Worm (Caenorhabditis elegans) whole organism, late embryonic: ENCODE results near the gene D1025.1.
A peak's percentile ranks its signal among the peaks of the same experiment; 100 is the strongest.

Source experiments
- ama-1 ChIP-seq: fragments of 150-350 bp; optimal IDR thresholded peaks from 2 replicates; lab custom pipeline; 2014
- ceh-14 ChIP-seq: sonication (generic microtip); optimal IDR thresholded peaks from 2 replicates; lab custom pipeline; 2016; ENCODE audit warnings: missing genotype, missing genetic modification characterization, missing compliant biosample characterization
- ceh-22 ChIP-seq: sonication (generic microtip); optimal IDR thresholded peaks from 2 replicates; lab custom pipeline; 2017; ENCODE audit warnings: missing biosample characterization, missing genetic modification characterization
- ceh-24 ChIP-seq: sonication (generic microtip); optimal IDR thresholded peaks from 2 replicates; lab custom pipeline; 2016; ENCODE audit warnings: mild to moderate bottlenecking, missing genetic modification characterization, missing compliant biosample characterization
- ceh-30 ChIP-seq: fragments of 150-350 bp; optimal IDR thresholded peaks from 2 replicates; lab custom pipeline; 2014; ENCODE audit warnings: missing biosample characterization, missing genetic modification characterization
- elt-4 ChIP-seq: sonication (generic microtip); optimal IDR thresholded peaks from 2 replicates; lab custom pipeline; 2016; ENCODE audit warnings: missing genetic modification characterization, missing compliant biosample characterization
- pax-1 ChIP-seq: fragments of 150-350 bp; optimal IDR thresholded peaks from 2 replicates; lab custom pipeline; 2014; ENCODE audit warnings: missing biosample characterization, missing genetic modification characterization
- pha-4 ChIP-seq: fragments of 150-350 bp; optimal IDR thresholded peaks from 2 replicates; lab custom pipeline; 2018; ENCODE audit warnings: missing biosample characterization, missing genetic modification reagents, missing genetic modification characterization
- sox-4 ChIP-seq: sonication (generic microtip); optimal IDR thresholded peaks from 2 replicates; lab custom pipeline; 2017; ENCODE audit warnings: mild to moderate bottlenecking, missing genetic modification characterization, inconsistent platforms, missing compliant biosample characterization
- unc-3 ChIP-seq, 2 experiments: fragments of 200-800 bp in 1 of 2; sonication (Bioruptor generic) in 1 of 2; sonication (generic microtip) in 1 of 2; conservative IDR thresholded peaks in 1 of 2; optimal IDR thresholded peaks in 1 of 2; 2 replicates each; pipeline versions ENCODE4 v1.3.6 to Lab custom; 2016 to 2022; ENCODE audit warnings: missing compliant biosample characterization in 2 of 2, missing genetic modification characterization in 2 of 2, missing genetic modification reagents in 1 of 2
- unc-42 ChIP-seq: sonication (generic microtip); optimal IDR thresholded peaks from 2 replicates; lab custom pipeline; 2016; ENCODE audit warnings: missing genotype, missing genetic modification characterization, missing compliant biosample characterization
- unc-86 ChIP-seq: sonication (generic microtip); optimal IDR thresholded peaks from 2 replicates; lab custom pipeline; 2016; ENCODE audit warnings: missing genetic modification characterization, missing compliant biosample characterization
- zip-5 ChIP-seq: sonication (generic microtip); optimal IDR thresholded peaks from 2 replicates; lab custom pipeline; 2016; ENCODE audit warnings: missing genetic modification characterization, missing compliant biosample characterization

ce11 chrX:14571277-14571676 is 50.7 kb downstream of the D1025.1 start:
- TF ChIP-seq pha-4 (tag; lab: Kevin White, UChicago): no peak
- no peak for TF ChIP-seq ceh-14 (tag; lab: Kevin White, UChicago)
- TF ChIP-seq ama-1 (lab: Kevin White, UChicago): no peak
- TF ChIP-seq ceh-24 (tag; lab: Kevin White, UChicago): no peak
- TF ChIP-seq sox-4 (tag; lab: Kevin White, UChicago): no peak
- no peak for TF ChIP-seq ceh-30 (tag; lab: Kevin White, UChicago)
- TF ChIP-seq unc-86 (tag; lab: Kevin White, UChicago): no peak
- TF ChIP-seq elt-4 (tag; lab: Kevin White, UChicago): no peak
- no peak for TF ChIP-seq unc-42 (tag; lab: Kevin White, UChicago)
- TF ChIP-seq zip-5 (tag; lab: Kevin White, UChicago): no peak
- TF ChIP-seq pax-1 (tag; lab: Kevin White, UChicago): no peak
- TF ChIP-seq unc-3 (GFP tag; conservative IDR thresholded peaks at IDR 0.05; lab: Robert Waterston, UW): no peak
- no peak for TF ChIP-seq unc-3 (tag; optimal IDR thresholded peaks at IDR 0.05; lab: Kevin White, UChicago)
- peak; percentile 70 for TF ChIP-seq ceh-22 (tag; lab: Kevin White, UChicago)
